Fruit fly (Drosophila melanogaster): Measurements from ENCODE around the gene Jhbp14.

- TF ChIP-seq Abd-B (GFP tag; optimal IDR thresholded peaks at IDR 0.05), result no peak
- TF ChIP-seq br (GFP tag; optimal IDR thresholded peaks at IDR 0.05), result no peak
- TF ChIP-seq Myc (optimal IDR thresholded peaks at IDR 0.05), result no peak
- TF ChIP-seq foxo (GFP tag; optimal IDR thresholded peaks at IDR 0.05), result no peak
- no peak for TF ChIP-seq OdsH (GFP tag; optimal IDR thresholded peaks at IDR 0.05)
- TF ChIP-seq usp (GFP tag; optimal IDR thresholded peaks at IDR 0.05), result no peak
- TF ChIP-seq Mio (GFP tag; optimal IDR thresholded peaks at IDR 0.05), result no peak
- TF ChIP-seq h (GFP tag; optimal IDR thresholded peaks at IDR 0.05), result no peak
Observed at dm6 chr2L:13257177-13257576, 20.9 kb downstream of the Jhbp14 start, which contains the start of gene Naa20B.
